Fruit fly (Drosophila melanogaster) whole organism, embryonic: ENCODE measurements around the gene CG5639.
A peak's percentile ranks its signal among the peaks of the same experiment; 100 is the strongest.

Source experiments
- CG10267 ChIP-seq: fragments of 200-800 bp; sonication (Bioruptor generic); optimal IDR thresholded peaks from 2 replicates; lab custom pipeline; 2018; ENCODE audit warnings: missing biosample characterization, mild to moderate bottlenecking, missing genetic modification characterization, moderate library complexity
- CG12071 ChIP-seq: fragments of 200-800 bp; sonication (Bioruptor generic); optimal IDR thresholded peaks from 3 replicates; lab custom pipeline; 2018; ENCODE audit warnings: missing biosample characterization, mild to moderate bottlenecking, missing genetic modification characterization
- CG12155 ChIP-seq: fragments of 200-800 bp; sonication (Bioruptor generic); optimal IDR thresholded peaks from 3 replicates; lab custom pipeline; 2016; ENCODE audit warnings: missing biosample characterization, missing genetic modification characterization
- CG1233 ChIP-seq: fragments of 200-800 bp; sonication (Bioruptor generic); optimal IDR thresholded peaks from 4 replicates; lab custom pipeline; 2018; ENCODE audit warnings: missing biosample characterization, mild to moderate bottlenecking, missing genetic modification characterization
- CG12391 ChIP-seq: fragments of 200-800 bp; sonication (Bioruptor generic); optimal IDR thresholded peaks from 3 replicates; lab custom pipeline; 2018; ENCODE audit warnings: missing biosample characterization, mild to moderate bottlenecking, missing genetic modification characterization, moderate library complexity
- CG17568 ChIP-seq: fragments of 200-800 bp; sonication (Bioruptor generic); optimal IDR thresholded peaks from 2 replicates; lab custom pipeline; 2018; ENCODE audit warnings: missing biosample characterization, mild to moderate bottlenecking, missing genetic modification characterization, moderate library complexity
- CG17912 ChIP-seq: fragments of 200-800 bp; sonication (Bioruptor generic); optimal IDR thresholded peaks from 2 replicates; lab custom pipeline; 2018; ENCODE audit warnings: missing biosample characterization, mild to moderate bottlenecking, missing genetic modification characterization
- CG1832 ChIP-seq: fragments of 200-800 bp; sonication (Bioruptor generic); optimal IDR thresholded peaks from 2 replicates; lab custom pipeline; 2017; ENCODE audit warnings: missing biosample characterization, mild to moderate bottlenecking, missing genetic modification characterization, inconsistent platforms
- CG2875 ChIP-seq: fragments of 200-800 bp; sonication (Bioruptor generic); optimal IDR thresholded peaks from 2 replicates; lab custom pipeline; 2017; ENCODE audit warnings: missing biosample characterization, mild to moderate bottlenecking, missing genetic modification characterization, missing genetic modification reagents
- CG30431 ChIP-seq: fragments of 200-800 bp; sonication (Bioruptor generic); optimal IDR thresholded peaks from 2 replicates; lab custom pipeline; 2017; ENCODE audit warnings: missing biosample characterization, missing genetic modification characterization
- CG4328 ChIP-seq: fragments of 200-800 bp; sonication (Bioruptor generic); optimal IDR thresholded peaks from 3 replicates; lab custom pipeline; 2017; ENCODE audit warnings: missing biosample characterization, missing genetic modification reagents, missing genetic modification characterization
- CG43689 ChIP-seq: fragments of 200-800 bp; sonication (Bioruptor generic); IDR thresholded peaks from 2 replicates; pipeline ENCODE4 v1.3.6; 2022; ENCODE audit warnings: missing biosample characterization, missing genetic modification characterization
- CG7271 ChIP-seq: fragments of 200-800 bp; sonication (Bioruptor generic); optimal IDR thresholded peaks from 2 replicates; lab custom pipeline; 2018; ENCODE audit warnings: missing biosample characterization, mild to moderate bottlenecking, missing genetic modification characterization, moderate library complexity
- CG7357 ChIP-seq: fragments of 200-800 bp; sonication (Bioruptor generic); IDR thresholded peaks from 3 replicates; pipeline ENCODE4 v1.3.6; 2022; ENCODE audit warnings: missing biosample characterization, missing genetic modification characterization
- CG7928 ChIP-seq: fragments of 200-800 bp; sonication (Bioruptor generic); optimal IDR thresholded peaks from 2 replicates; lab custom pipeline; 2017; ENCODE audit warnings: missing biosample characterization, mild to moderate bottlenecking, missing genetic modification characterization
- CG7963 ChIP-seq: fragments of 200-800 bp; sonication (Bioruptor generic); IDR thresholded peaks from 3 replicates; pipeline ENCODE4 v1.3.6; 2022; ENCODE audit warnings: missing biosample characterization, missing genetic modification characterization; ENCODE audit not compliant: partially characterized antibody
- CG8281 ChIP-seq: fragments of 200-800 bp; sonication (Bioruptor generic); optimal IDR thresholded peaks from 2 replicates; lab custom pipeline; 2018; ENCODE audit warnings: missing biosample characterization, mild to moderate bottlenecking, missing genetic modification characterization, moderate library complexity
- CG9437 ChIP-seq: fragments of 200-800 bp; sonication (Bioruptor generic); optimal IDR thresholded peaks from 2 replicates; lab custom pipeline; 2018; ENCODE audit warnings: missing biosample characterization, mild to moderate bottlenecking, missing genetic modification characterization
- Deaf1 ChIP-seq: fragments of 200-800 bp; optimal IDR thresholded peaks from 3 replicates; lab custom pipeline; 2019; ENCODE audit warnings: missing biosample characterization, mild to moderate bottlenecking, missing genetic modification characterization, moderate library complexity
- Dfd ChIP-seq, 2 experiments: fragments of >200 bp; optimal IDR thresholded peaks; 2 replicates each; lab custom pipeline; 2017; ENCODE audit warnings: missing biosample characterization in 2 of 2, missing genetic modification characterization in 2 of 2
- Hsf ChIP-seq: fragments of 200-800 bp; sonication (Bioruptor generic); optimal IDR thresholded peaks from 3 replicates; lab custom pipeline; 2016; ENCODE audit warnings: missing biosample characterization, missing genetic modification characterization
- Kr ChIP-seq: fragments of 200-800 bp; sonication (Bioruptor generic); optimal IDR thresholded peaks from 2 replicates; lab custom pipeline; 2017; ENCODE audit warnings: missing biosample characterization, mild to moderate bottlenecking, missing genetic modification characterization
- MESR4 ChIP-seq: fragments of 200-800 bp; sonication (Bioruptor generic); optimal IDR thresholded peaks from 2 replicates; lab custom pipeline; 2018; ENCODE audit warnings: missing biosample characterization, mild to moderate bottlenecking, missing genetic modification characterization, moderate library complexity
- Nf-YA ChIP-seq: fragments of 200-800 bp; sonication (Bioruptor generic); IDR thresholded peaks from 2 replicates; pipeline ENCODE4 v1.3.6; 2022; ENCODE audit warnings: missing biosample characterization, missing genetic modification characterization
- amos ChIP-seq: fragments of 200-800 bp; sonication (Bioruptor generic); IDR thresholded peaks from 2 replicates; pipeline ENCODE4 v1.3.6; 2022; ENCODE audit warnings: missing biosample characterization, missing genetic modification characterization; ENCODE audit not compliant: partially characterized antibody
- aop ChIP-seq: fragments of 200-800 bp; sonication (Bioruptor generic); IDR thresholded peaks from 2 replicates; pipeline ENCODE4 v1.3.6; 2022; ENCODE audit warnings: missing biosample characterization, missing genetic modification characterization
- ash1 ChIP-seq: fragments of 200-800 bp; sonication (Bioruptor generic); optimal IDR thresholded peaks from 2 replicates; lab custom pipeline; 2018; ENCODE audit warnings: missing biosample characterization, mild to moderate bottlenecking, missing genetic modification characterization
- cas ChIP-seq: fragments of 200-800 bp; sonication (Bioruptor generic); IDR thresholded peaks from 2 replicates; pipeline ENCODE4 v1.3.6; 2022; ENCODE audit warnings: missing biosample characterization, missing genetic modification characterization
- cato ChIP-seq: fragments of 200-800 bp; sonication (Bioruptor generic); optimal IDR thresholded peaks from 2 replicates; lab custom pipeline; 2016; ENCODE audit warnings: missing biosample characterization, missing genetic modification characterization, borderline replicate concordance
- dm ChIP-seq: fragments of 200-800 bp; sonication (Bioruptor generic); optimal IDR thresholded peaks from 3 replicates; lab custom pipeline; 2016; ENCODE audit warnings: missing biosample characterization, missing genetic modification characterization
- en ChIP-seq: fragments of 200-800 bp; sonication (Bioruptor generic); optimal IDR thresholded peaks from 2 replicates; lab custom pipeline; 2016; ENCODE audit warnings: missing biosample characterization, missing genetic modification characterization
- gro ChIP-seq: fragments of 200-800 bp; sonication (Bioruptor generic); optimal IDR thresholded peaks from 2 replicates; lab custom pipeline; 2016; ENCODE audit warnings: missing biosample characterization, missing genetic modification characterization
- hbn ChIP-seq: fragments of 200-800 bp; sonication (Bioruptor generic); IDR thresholded peaks from 2 replicates; pipeline ENCODE4 v1.3.6; 2022; ENCODE audit warnings: missing biosample characterization, missing genetic modification characterization; ENCODE audit not compliant: partially characterized antibody
- kay ChIP-seq: fragments of 200-800 bp; sonication (Bioruptor generic); optimal IDR thresholded peaks from 2 replicates; lab custom pipeline; 2016; ENCODE audit warnings: missing biosample characterization, missing genetic modification characterization
- ken ChIP-seq: fragments of 200-800 bp; sonication (Bioruptor generic); IDR thresholded peaks from 3 replicates; pipeline ENCODE4 v1.3.6; 2022; ENCODE audit warnings: missing biosample characterization, missing genetic modification characterization
- lab ChIP-seq: fragments of 200-800 bp; sonication (Bioruptor generic); optimal IDR thresholded peaks from 3 replicates; lab custom pipeline; 2017; ENCODE audit warnings: missing biosample characterization, missing genetic modification characterization, mild to moderate bottlenecking, moderate library complexity, missing genetic modification reagents
- lola ChIP-seq, 3 experiments: fragments of >200 bp in 2 of 3; fragments of 200-800 bp in 1 of 3; sonication (Bioruptor generic) in 1 of 3; optimal IDR thresholded peaks; 2 replicates each; lab custom pipeline; 2017 to 2019; ENCODE audit warnings: missing biosample characterization in 3 of 3, missing genetic modification characterization in 3 of 3, mild to moderate bottlenecking in 1 of 3, moderate library complexity in 1 of 3
- luna ChIP-seq: fragments of 200-800 bp; sonication (Bioruptor generic); optimal IDR thresholded peaks from 2 replicates; lab custom pipeline; 2016; ENCODE audit warnings: missing biosample characterization, missing genetic modification characterization
- nau ChIP-seq: fragments of 200-800 bp; sonication (Bioruptor generic); optimal IDR thresholded peaks from 3 replicates; lab custom pipeline; 2017; ENCODE audit warnings: missing biosample characterization, mild to moderate bottlenecking, missing genetic modification characterization, missing genetic modification reagents
- nmo ChIP-seq: fragments of 200-800 bp; sonication (Bioruptor generic); optimal IDR thresholded peaks from 2 replicates; lab custom pipeline; 2018; ENCODE audit warnings: missing biosample characterization, mild to moderate bottlenecking, missing genetic modification characterization, moderate library complexity
- pb ChIP-seq: fragments of 200-800 bp; sonication (Bioruptor generic); optimal IDR thresholded peaks from 3 replicates; lab custom pipeline; 2016; ENCODE audit warnings: missing biosample characterization, missing genetic modification characterization
- ranshi ChIP-seq: fragments of 200-800 bp; sonication (Bioruptor generic); IDR thresholded peaks from 2 replicates; pipeline ENCODE4 v1.3.6; 2022; ENCODE audit warnings: missing biosample characterization, missing genetic modification characterization
- scrt ChIP-seq: fragments of 200-800 bp; sonication (Bioruptor generic); optimal IDR thresholded peaks from 2 replicates; lab custom pipeline; 2018; ENCODE audit warnings: missing biosample characterization, mild to moderate bottlenecking, missing genetic modification characterization, moderate library complexity
- sd ChIP-seq: fragments of 200-800 bp; sonication (Bioruptor generic); optimal IDR thresholded peaks from 3 replicates; lab custom pipeline; 2018; ENCODE audit warnings: missing biosample characterization, mild to moderate bottlenecking, missing genetic modification characterization, moderate library complexity
- so ChIP-seq: fragments of 200-800 bp; sonication (Bioruptor generic); IDR thresholded peaks from 3 replicates; pipeline ENCODE4 v1.3.6; 2022; ENCODE audit warnings: missing biosample characterization, missing genetic modification characterization
- sob ChIP-seq: fragments of 200-800 bp; sonication (Bioruptor generic); IDR thresholded peaks from 2 replicates; pipeline ENCODE4 v1.3.6; 2022; ENCODE audit warnings: missing biosample characterization, missing genetic modification characterization
- tap ChIP-seq: fragments of 200-800 bp; optimal IDR thresholded peaks from 3 replicates; lab custom pipeline; 2019; ENCODE audit warnings: missing biosample characterization, mild to moderate bottlenecking, missing genetic modification characterization, moderate library complexity
- usp ChIP-seq: fragments of >200 bp; optimal IDR thresholded peaks from 2 replicates; lab custom pipeline; 2017; ENCODE audit warnings: missing biosample characterization, missing genetic modification characterization
- vvl ChIP-seq: fragments of 200-800 bp; sonication (Bioruptor generic); IDR thresholded peaks from 2 replicates; pipeline ENCODE4 v1.3.6; 2022; ENCODE audit warnings: missing biosample characterization, missing genetic modification characterization
- z ChIP-seq: fragments of 200-800 bp; sonication (Bioruptor generic); IDR thresholded peaks from 3 replicates; pipeline ENCODE4 v1.3.6; 2022; ENCODE audit warnings: missing biosample characterization, missing genetic modification characterization
- zen2 ChIP-seq: fragments of 200-800 bp; sonication (Bioruptor generic); IDR thresholded peaks from 3 replicates; pipeline ENCODE4 v1.3.6; 2022; ENCODE audit warnings: missing biosample characterization, missing genetic modification characterization; ENCODE audit not compliant: partially characterized antibody

Gene CG5639

dm6 chr3R:27608000-27608399 is 12.1 kb upstream of the CG5639 start (continued):
- TF ChIP-seq sob (no peak), CG1233 (GFP tag; lab: Kevin White, UChicago) (no peak), MESR4 (GFP tag; lab: Kevin White, UChicago) (peak; percentile 17), CG30431 (GFP tag; lab: Kevin White, UChicago) (no peak), sd (tag; lab: Kevin White, UChicago) (peak; percentile 61), ken (GFP tag; lab: Robert Waterston, UW) (no peak), ash1 (no peak), CG17912 (GFP tag; lab: Kevin White, UChicago) (no peak), CG17568 (GFP tag; lab: Kevin White, UChicago) (no peak), aop (GFP tag; lab: Robert Waterston, UW) (no peak), Hsf (no peak), vvl (GFP tag; lab: Robert Waterston, UW) (no peak), lola (GFP tag; optimal IDR thresholded peaks at IDR 0.05; lab: Kevin White, UChicago) (no peak), CG10267 (tag; lab: Kevin White, UChicago) (no peak), ranshi (peak; percentile 8; the same call in 1 of the 2 replicates), CG7963 (GFP tag; lab: Robert Waterston, UW) (no peak), CG12391 (tag; lab: Kevin White, UChicago) (no peak), tap (no peak), luna (GFP tag; lab: Kevin White, UChicago) (no peak), Dfd (GFP tag; optimal IDR thresholded peaks at IDR 0.05; lab: Kevin White, UChicago) (no peak), CG43689 (GFP tag; lab: Robert Waterston, UW) (no peak), kay (GFP tag; lab: Kevin White, UChicago) (no peak), CG4328 (GFP tag; lab: Kevin White, UChicago) (no peak), so (GFP tag; lab: Robert Waterston, UW) (peak; percentile 21; the same call in 1 of the 3 replicates), CG2875 (no peak), dm (GFP tag; lab: Kevin White, UChicago) (peak; percentile 7), amos (GFP tag; lab: Robert Waterston, UW) (peak; percentile 40; the same call in 1 of the 2 replicates), CG7357 (GFP tag; lab: Robert Waterston, UW) (no peak), CG7271 (no peak), CG8281 (tag; lab: Kevin White, UChicago) (no peak), en (GFP tag; lab: Kevin White, UChicago) (no peak), zen2 (GFP tag; lab: Robert Waterston, UW) (no peak), nmo (no peak), Deaf1 (peak; percentile 92), nau (no peak), lab (GFP tag; lab: Kevin White, UChicago) (no peak), CG9437 (GFP tag; lab: Kevin White, UChicago) (no peak), CG7928 (no peak), Kr (no peak), Nf-YA (GFP tag; lab: Robert Waterston, UW) (no peak), gro (GFP tag; lab: Kevin White, UChicago) (no peak), pb (GFP tag; lab: Kevin White, UChicago) (no peak), cas (no peak), scrt (GFP tag; lab: Kevin White, UChicago) (no peak), hbn (no peak), z (GFP tag; lab: Robert Waterston, UW) (no peak), CG1832 (no peak), cato (GFP tag; lab: Kevin White, UChicago) (no peak), CG12071 (no peak), usp (GFP tag; lab: Kevin White, UChicago) (no peak), CG12155 (GFP tag; lab: Kevin White, UChicago) (no peak)
